Worm (Caenorhabditis elegans): ENCODE results near the gene cest-28.
A peak's percentile ranks its signal among the peaks of the same experiment; 100 is the strongest.

ce11 chrV:6665751-6666150 lies 3.9 kb upstream of the cest-28 start, which contains the start of gene pmp-5:
- TF ChIP-seq efl-1 (optimal IDR thresholded peaks at IDR 0.05) (no peak), efl-1 (GFP tag; optimal IDR thresholded peaks at IDR 0.05 in 1 of 2) (no peak), nhr-76 (tag; optimal IDR thresholded peaks at IDR 0.05) (no peak), mef-2 (tag; optimal IDR thresholded peaks at IDR 0.05) (no peak), nhr-11 (tag; optimal IDR thresholded peaks at IDR 0.05) (no peak), egl-27 (tag; optimal IDR thresholded peaks at IDR 0.05) (no peak), nhr-20 (tag; optimal IDR thresholded peaks at IDR 0.05) (peak; percentile 20), jun-1 (tag; optimal IDR thresholded peaks at IDR 0.05) (no peak), nhr-84 (tag; optimal IDR thresholded peaks at IDR 0.05) (no peak), C04F5.9 (tag; optimal IDR thresholded peaks at IDR 0.05) (no peak)
